Worm (Caenorhabditis elegans) whole organism, L2 larva: Measurements from ENCODE around the gene K09C4.2.
A peak's percentile ranks its signal among the peaks of the same experiment; 100 is the strongest.

Experiments
- C34F6.9 ChIP-seq: fragments of 150-350 bp; optimal IDR thresholded peaks from 2 replicates; lab custom pipeline; 2014; ENCODE audit warnings: missing biosample characterization, missing genetic modification characterization
- F13H6.1 ChIP-seq: sonication (generic microtip); optimal IDR thresholded peaks from 2 replicates; lab custom pipeline; 2016; ENCODE audit warnings: missing genetic modification characterization, missing compliant biosample characterization
- R02D3.7 ChIP-seq: fragments of 150-350 bp; optimal IDR thresholded peaks from 2 replicates; lab custom pipeline; 2014; ENCODE audit warnings: missing biosample characterization, missing genetic modification characterization
- alr-1 ChIP-seq: fragments of 150-350 bp; optimal IDR thresholded peaks from 2 replicates; lab custom pipeline; 2014; ENCODE audit warnings: missing biosample characterization, missing genetic modification characterization
- aly-2 ChIP-seq: fragments of 150-350 bp; optimal IDR thresholded peaks from 2 replicates; lab custom pipeline; 2014; ENCODE audit warnings: missing biosample characterization, missing genetic modification characterization
- ama-1 ChIP-seq: fragments of 150-350 bp; optimal IDR thresholded peaks from 2 replicates; lab custom pipeline; 2018; ENCODE audit warnings: inconsistent platforms
- ceh-16 ChIP-seq: fragments of 150-350 bp; optimal IDR thresholded peaks from 2 replicates; lab custom pipeline; 2014; ENCODE audit warnings: missing biosample characterization, missing genetic modification characterization
- crh-2 ChIP-seq: sonication (generic microtip); optimal IDR thresholded peaks from 2 replicates; lab custom pipeline; 2017; ENCODE audit warnings: missing biosample characterization, missing genetic modification characterization
- dmd-4 ChIP-seq: sonication (generic microtip); optimal IDR thresholded peaks from 2 replicates; lab custom pipeline; 2017; ENCODE audit warnings: missing biosample characterization, missing genetic modification characterization
- egl-27 ChIP-seq: sonication (generic microtip); optimal IDR thresholded peaks from 3 replicates; lab custom pipeline; 2017; ENCODE audit warnings: missing biosample characterization, missing genetic modification reagents, missing genetic modification characterization
- elt-1 ChIP-seq: fragments of 150-350 bp; optimal IDR thresholded peaks from 2 replicates; lab custom pipeline; 2014; ENCODE audit warnings: missing biosample characterization, missing genetic modification characterization
- elt-3 ChIP-seq: sonication (generic microtip); optimal IDR thresholded peaks from 2 replicates; lab custom pipeline; 2017; ENCODE audit warnings: missing biosample characterization, missing genetic modification characterization
- fos-1 ChIP-seq: fragments of 150-350 bp; optimal IDR thresholded peaks from 2 replicates; lab custom pipeline; 2014; ENCODE audit warnings: missing biosample characterization, missing genetic modification characterization
- gmeb-1 ChIP-seq: fragments of 150-350 bp; optimal IDR thresholded peaks from 2 replicates; lab custom pipeline; 2014; ENCODE audit warnings: missing biosample characterization, missing genetic modification characterization
- lin-39 ChIP-seq: fragments of 150-350 bp; optimal IDR thresholded peaks from 2 replicates; lab custom pipeline; 2014; ENCODE audit warnings: missing biosample characterization, missing genetic modification reagents, missing genetic modification characterization
- lsy-2 ChIP-seq, 2 experiments: fragments of 150-350 bp in 1 of 2; sonication (generic microtip) in 1 of 2; optimal IDR thresholded peaks; 2 replicates each; lab custom pipeline; 2014 to 2017; ENCODE audit warnings: missing biosample characterization in 2 of 2, missing genetic modification characterization in 2 of 2
- mab-5 ChIP-seq: fragments of 150-350 bp; optimal IDR thresholded peaks from 2 replicates; lab custom pipeline; 2014; ENCODE audit warnings: missing biosample characterization, missing genetic modification characterization
- mdl-1 ChIP-seq, 2 experiments: fragments of 150-350 bp in 1 of 2; sonication (generic microtip) in 1 of 2; optimal IDR thresholded peaks; 2 replicates each; lab custom pipeline; 2017; ENCODE audit warnings: missing biosample characterization in 2 of 2, missing genetic modification characterization in 2 of 2
- nhr-10 ChIP-seq: sonication (generic microtip); optimal IDR thresholded peaks from 2 replicates; lab custom pipeline; 2017; ENCODE audit warnings: missing biosample characterization, missing genetic modification characterization
- nhr-11 ChIP-seq: fragments of 150-350 bp; optimal IDR thresholded peaks from 2 replicates; lab custom pipeline; 2014; ENCODE audit warnings: missing biosample characterization, missing genetic modification characterization
- nhr-12 ChIP-seq: fragments of 150-350 bp; optimal IDR thresholded peaks from 2 replicates; lab custom pipeline; 2014; ENCODE audit warnings: missing biosample characterization, missing genetic modification characterization
- nhr-129 ChIP-seq: fragments of 150-350 bp; optimal IDR thresholded peaks from 2 replicates; lab custom pipeline; 2014; ENCODE audit warnings: missing biosample characterization, missing genetic modification characterization
- nhr-21 ChIP-seq: fragments of 150-350 bp; optimal IDR thresholded peaks from 2 replicates; lab custom pipeline; 2014; ENCODE audit warnings: missing biosample characterization, missing genetic modification characterization
- nhr-237 ChIP-seq: fragments of 150-350 bp; optimal IDR thresholded peaks from 2 replicates; lab custom pipeline; 2014; ENCODE audit warnings: missing biosample characterization, missing genetic modification characterization
- nhr-25 ChIP-seq: fragments of 150-350 bp; sonication (generic microtip); optimal IDR thresholded peaks from 3 replicates; lab custom pipeline; 2014; ENCODE audit warnings: missing biosample characterization, missing genetic modification characterization
- nhr-77 ChIP-seq: fragments of 150-350 bp; optimal IDR thresholded peaks from 2 replicates; lab custom pipeline; 2014; ENCODE audit warnings: missing biosample characterization, missing genetic modification characterization
- peb-1 ChIP-seq: fragments of 150-350 bp; optimal IDR thresholded peaks from 2 replicates; lab custom pipeline; 2014; ENCODE audit warnings: missing biosample characterization, missing genetic modification characterization
- sma-3 ChIP-seq: sonication (generic microtip); optimal IDR thresholded peaks from 2 replicates; lab custom pipeline; 2016; ENCODE audit warnings: missing genetic modification reagents, missing genetic modification characterization, missing compliant biosample characterization
- sma-9 ChIP-seq, 2 experiments: fragments of 150-350 bp in 1 of 2; sonication (generic microtip) in 1 of 2; optimal IDR thresholded peaks; 2 replicates each; lab custom pipeline; 2014 to 2016; ENCODE audit warnings: missing genetic modification characterization in 2 of 2, mild to moderate bottlenecking in 1 of 2, missing biosample characterization in 1 of 2, missing compliant biosample characterization in 1 of 2, missing genetic modification reagents in 1 of 2, moderate library complexity in 1 of 2
- unc-39 ChIP-seq: fragments of 150-350 bp; optimal IDR thresholded peaks from 2 replicates; lab custom pipeline; 2014; ENCODE audit warnings: missing biosample characterization, missing genetic modification characterization
- unc-55 ChIP-seq: fragments of 150-350 bp; sonication (generic microtip); optimal IDR thresholded peaks from 3 replicates; lab custom pipeline; 2014; ENCODE audit warnings: missing biosample characterization, missing genetic modification reagents, missing genetic modification characterization
- unc-62 ChIP-seq: fragments of 150-350 bp; optimal IDR thresholded peaks from 2 replicates; lab custom pipeline; 2014; ENCODE audit warnings: missing biosample characterization, missing genetic modification reagents, missing genetic modification characterization
- ztf-1 ChIP-seq: fragments of 200-800 bp; sonication (Bioruptor generic); conservative IDR thresholded peaks from 2 replicates; pipeline ENCODE4 v1.3.6; 2022; ENCODE audit warnings: missing genetic modification characterization, missing compliant biosample characterization
- ztf-11 ChIP-seq: sonication (generic microtip); optimal IDR thresholded peaks from 2 replicates; lab custom pipeline; 2017; ENCODE audit warnings: missing biosample characterization, missing genetic modification characterization

The K09C4.2 gene

ce11 chrX:3291948-3292347, 4.3 kb upstream of the K09C4.2 start:
- TF ChIP-seq fos-1 (no peak), nhr-11 (tag; lab: Kevin White, UChicago) (no peak), ztf-1 (GFP tag; lab: Robert Waterston, UW) (no peak), egl-27 (tag; lab: Kevin White, UChicago) (no peak), lin-39 (tag; lab: Kevin White, UChicago) (no peak), elt-3 (no peak), nhr-12 (no peak), sma-3 (GFP tag; lab: Kevin White, UChicago) (no peak), nhr-21 (no peak), nhr-10 (tag; lab: Kevin White, UChicago) (no peak), aly-2 (tag; lab: Kevin White, UChicago) (no peak), peb-1 (tag; lab: Kevin White, UChicago) (no peak), ama-1 (lab: Kevin White, UChicago) (no peak), lsy-2 (tag; optimal IDR thresholded peaks at IDR 0.05; lab: Kevin White, UChicago) (no peak), mdl-1 (tag; optimal IDR thresholded peaks at IDR 0.05; lab: Kevin White, UChicago) (no peak), crh-2 (tag; lab: Kevin White, UChicago) (no peak), ztf-11 (tag; lab: Kevin White, UChicago) (no peak), unc-39 (tag; lab: Kevin White, UChicago) (no peak), unc-62 (GFP tag; lab: Kevin White, UChicago) (no peak)

ce11 chrX:3297812-3298211, 1.5 kb downstream of the K09C4.2 start:
- TF ChIP-seq fos-1 (peak; percentile 88), sma-9 (GFP tag; optimal IDR thresholded peaks at IDR 0.05; lab: Kevin White, UChicago) (peak; percentile 90), sma-9 (tag; optimal IDR thresholded peaks at IDR 0.05; lab: Kevin White, UChicago) (no peak), gmeb-1 (tag; lab: Kevin White, UChicago) (peak; percentile 26), C34F6.9 (tag; lab: Kevin White, UChicago) (no peak), mab-5 (tag; lab: Kevin White, UChicago) (no peak)

- TF ChIP-seq elt-1 (tag; lab: Kevin White, UChicago) (no peak), nhr-237 (no peak), nhr-77 (tag; lab: Kevin White, UChicago) (no peak), mab-5 (tag; lab: Kevin White, UChicago) (no peak), crh-2 (tag; lab: Kevin White, UChicago) (no peak), alr-1 (no peak), egl-27 (tag; lab: Kevin White, UChicago) (no peak), R02D3.7 (tag; lab: Kevin White, UChicago) (no peak), ztf-11 (tag; lab: Kevin White, UChicago) (no peak), F13H6.1 (tag; lab: Kevin White, UChicago) (no peak)
Measured at ce11 chrX:3298582-3298981, 2.3 kb downstream of the K09C4.2 start, which contains the start of gene K09C4.1. Gene K09C4.1 (plus strand): TSS chrX:3298882.

- TF ChIP-seq nhr-237: no peak
- TF ChIP-seq gmeb-1 (tag; lab: Kevin White, UChicago): no peak
- no peak for TF ChIP-seq nhr-129
- no peak for TF ChIP-seq fos-1
- no peak for TF ChIP-seq peb-1 (tag; lab: Kevin White, UChicago)
- no peak for TF ChIP-seq unc-55
- TF ChIP-seq ztf-1 (GFP tag; lab: Robert Waterston, UW): no peak
- TF ChIP-seq unc-39 (tag; lab: Kevin White, UChicago): no peak
- TF ChIP-seq ama-1 (lab: Kevin White, UChicago): no peak
- no peak for TF ChIP-seq aly-2 (tag; lab: Kevin White, UChicago)
- TF ChIP-seq unc-62 (GFP tag; lab: Kevin White, UChicago): no peak
- no peak for TF ChIP-seq dmd-4 (tag; lab: Kevin White, UChicago)
- TF ChIP-seq F13H6.1 (tag; lab: Kevin White, UChicago): no peak
- no peak for TF ChIP-seq ceh-16 (tag; lab: Kevin White, UChicago)
Measured at ce11 chrX:3300582-3300981, 4.3 kb downstream of the K09C4.2 start.

ce11 chrX:3301770-3302169, 5.5 kb downstream of the K09C4.2 start, which contains the start of gene F11D5.5:
Gene F11D5.5 (plus strand): TSS chrX:3302070.
- no peak for TF ChIP-seq egl-27 (tag; lab: Kevin White, UChicago)
- TF ChIP-seq nhr-25 (tag; lab: Kevin White, UChicago): no peak
- no peak for TF ChIP-seq crh-2 (tag; lab: Kevin White, UChicago)
- TF ChIP-seq nhr-129: no peak
- no peak for TF ChIP-seq nhr-11 (tag; lab: Kevin White, UChicago)
- TF ChIP-seq sma-9 (GFP tag; optimal IDR thresholded peaks at IDR 0.05; lab: Kevin White, UChicago): no peak
- no peak for TF ChIP-seq sma-9 (tag; optimal IDR thresholded peaks at IDR 0.05; lab: Kevin White, UChicago)
